Worm (Caenorhabditis elegans) whole organism, late embryonic: ENCODE data around the gene ZC13.10.

Source experiments
- C08G9.2 ChIP-seq: sonication (generic microtip); optimal IDR thresholded peaks from 2 replicates; lab custom pipeline; 2016; ENCODE audit warnings: mild to moderate bottlenecking, missing genetic modification characterization, moderate library complexity, missing compliant biosample characterization
- F13H6.1 ChIP-seq: sonication (generic microtip); optimal IDR thresholded peaks from 2 replicates; lab custom pipeline; 2016; ENCODE audit warnings: missing genetic modification characterization, missing compliant biosample characterization
- K09A11.1 ChIP-seq: sonication (generic microtip); optimal IDR thresholded peaks from 2 replicates; lab custom pipeline; 2017; ENCODE audit warnings: antibody characterized with exemption, mild to moderate bottlenecking, missing genetic modification characterization, missing compliant biosample characterization; ENCODE audit not compliant: insufficient read depth
- T23F11.4 ChIP-seq: fragments of 200-800 bp; sonication (Bioruptor generic); optimal IDR thresholded peaks from 2 replicates; lab custom pipeline; 2018; ENCODE audit warnings: mild to moderate bottlenecking, missing genetic modification characterization, missing compliant biosample characterization
- ceh-18 ChIP-seq: sonication (generic microtip); optimal IDR thresholded peaks from 2 replicates; lab custom pipeline; 2016; ENCODE audit warnings: missing genetic modification characterization, missing compliant biosample characterization
- ceh-2 ChIP-seq: sonication (generic microtip); optimal IDR thresholded peaks from 2 replicates; lab custom pipeline; 2016; ENCODE audit warnings: missing genotype, missing genetic modification characterization, missing compliant biosample characterization
- ceh-22 ChIP-seq: sonication (generic microtip); optimal IDR thresholded peaks from 2 replicates; lab custom pipeline; 2017; ENCODE audit warnings: missing biosample characterization, missing genetic modification characterization
- ceh-31 ChIP-seq: sonication (generic microtip); optimal IDR thresholded peaks from 2 replicates; lab custom pipeline; 2016; ENCODE audit warnings: missing genetic modification characterization, missing compliant biosample characterization
- ceh-34 ChIP-seq: sonication (generic microtip); optimal IDR thresholded peaks from 2 replicates; lab custom pipeline; 2016; ENCODE audit warnings: mild to moderate bottlenecking, missing genetic modification characterization, missing compliant biosample characterization
- ceh-48 ChIP-seq: sonication (generic microtip); optimal IDR thresholded peaks from 2 replicates; lab custom pipeline; 2016; ENCODE audit warnings: missing genetic modification characterization, inconsistent platforms, missing compliant biosample characterization
- dmd-4 ChIP-seq: sonication (generic microtip); optimal IDR thresholded peaks from 2 replicates; lab custom pipeline; 2016; ENCODE audit warnings: borderline replicate concordance, missing genetic modification characterization, missing compliant biosample characterization
- dve-1 ChIP-seq: sonication (generic microtip); optimal IDR thresholded peaks from 2 replicates; lab custom pipeline; 2017; ENCODE audit warnings: antibody characterized with exemption, mild to moderate bottlenecking, missing genetic modification characterization, missing compliant biosample characterization
- elt-2 ChIP-seq: sonication (generic microtip); optimal IDR thresholded peaks from 2 replicates; lab custom pipeline; 2016; ENCODE audit warnings: missing genetic modification reagents, missing genetic modification characterization, missing compliant biosample characterization
- elt-4 ChIP-seq: sonication (generic microtip); optimal IDR thresholded peaks from 2 replicates; lab custom pipeline; 2016; ENCODE audit warnings: missing genetic modification characterization, missing compliant biosample characterization
- eyg-1 ChIP-seq: sonication (generic microtip); optimal IDR thresholded peaks from 2 replicates; lab custom pipeline; 2016; ENCODE audit warnings: missing genotype, missing genetic modification characterization, missing compliant biosample characterization
- fax-1 ChIP-seq: sonication (generic microtip); optimal IDR thresholded peaks from 2 replicates; lab custom pipeline; 2016; ENCODE audit warnings: missing genotype, missing genetic modification characterization, missing compliant biosample characterization
- fkh-10 ChIP-seq: fragments of 150-350 bp; optimal IDR thresholded peaks from 2 replicates; lab custom pipeline; 2014; ENCODE audit warnings: missing biosample characterization, missing genetic modification reagents, missing genetic modification characterization
- fkh-6 ChIP-seq: sonication (generic microtip); optimal IDR thresholded peaks from 2 replicates; lab custom pipeline; 2016; ENCODE audit warnings: missing genetic modification characterization, missing compliant biosample characterization
- gmeb-2 ChIP-seq: sonication (generic microtip); optimal IDR thresholded peaks from 2 replicates; lab custom pipeline; 2016; ENCODE audit warnings: missing genetic modification characterization, inconsistent platforms, missing compliant biosample characterization
- hlh-30 ChIP-seq: sonication (generic microtip); optimal IDR thresholded peaks from 2 replicates; lab custom pipeline; 2017; ENCODE audit warnings: antibody characterized with exemption, missing genetic modification characterization, missing compliant biosample characterization; ENCODE audit not compliant: insufficient read depth
- hlh-6 ChIP-seq: sonication (generic microtip); optimal IDR thresholded peaks from 2 replicates; lab custom pipeline; 2016; ENCODE audit warnings: missing genotype, missing genetic modification characterization, missing compliant biosample characterization
- hlh-8 ChIP-seq: sonication (generic microtip); optimal IDR thresholded peaks from 2 replicates; lab custom pipeline; 2016; ENCODE audit warnings: missing genotype, missing genetic modification characterization, missing compliant biosample characterization
- nfya-1 ChIP-seq: sonication (generic microtip); optimal IDR thresholded peaks from 2 replicates; lab custom pipeline; 2017; ENCODE audit warnings: missing genetic modification characterization, mild to moderate bottlenecking, missing compliant biosample characterization, antibody characterized with exemption, moderate library complexity
- nhr-11 ChIP-seq: fragments of 150-350 bp; optimal IDR thresholded peaks from 2 replicates; lab custom pipeline; 2014; ENCODE audit warnings: missing biosample characterization, missing genetic modification characterization
- nhr-232 ChIP-seq: sonication (generic microtip); optimal IDR thresholded peaks from 2 replicates; lab custom pipeline; 2016; ENCODE audit warnings: missing genetic modification characterization, missing compliant biosample characterization
- npax-4 ChIP-seq: sonication (generic microtip); optimal IDR thresholded peaks from 2 replicates; lab custom pipeline; 2016; ENCODE audit warnings: missing genetic modification characterization, missing compliant biosample characterization
- odd-2 ChIP-seq: sonication (generic microtip); optimal IDR thresholded peaks from 2 replicates; lab custom pipeline; 2017; ENCODE audit warnings: antibody characterized with exemption, mild to moderate bottlenecking, missing genetic modification characterization, missing compliant biosample characterization
- pag-3 ChIP-seq: sonication (generic microtip); optimal IDR thresholded peaks from 2 replicates; lab custom pipeline; 2016; ENCODE audit warnings: missing compliant biosample characterization, missing genetic modification characterization, borderline replicate concordance
- pat-9 ChIP-seq: fragments of 200-800 bp; sonication (Bioruptor generic); optimal IDR thresholded peaks from 2 replicates; lab custom pipeline; 2018; ENCODE audit warnings: mild to moderate bottlenecking, missing genetic modification characterization, moderate library complexity, missing compliant biosample characterization
- pax-1 ChIP-seq: fragments of 150-350 bp; optimal IDR thresholded peaks from 2 replicates; lab custom pipeline; 2014; ENCODE audit warnings: missing biosample characterization, missing genetic modification characterization
- pha-2 ChIP-seq: sonication (generic microtip); optimal IDR thresholded peaks from 2 replicates; lab custom pipeline; 2017; ENCODE audit warnings: mild to moderate bottlenecking, missing genetic modification characterization, missing compliant biosample characterization
- pha-4 ChIP-seq: fragments of 150-350 bp; optimal IDR thresholded peaks from 2 replicates; lab custom pipeline; 2018; ENCODE audit warnings: missing biosample characterization, missing genetic modification reagents, missing genetic modification characterization
- ref-2 ChIP-seq: sonication (generic microtip); optimal IDR thresholded peaks from 2 replicates; lab custom pipeline; 2016; ENCODE audit warnings: missing genetic modification characterization, missing compliant biosample characterization
- sdc-2 ChIP-seq: sonication (generic microtip); optimal IDR thresholded peaks from 2 replicates; lab custom pipeline; 2016; ENCODE audit warnings: missing genotype, missing genetic modification characterization, missing compliant biosample characterization
- sox-2 ChIP-seq: fragments of 200-800 bp; sonication (Bioruptor generic); IDR thresholded peaks from 2 replicates; pipeline ENCODE4 v1.3.6; 2022; ENCODE audit warnings: missing genetic modification reagents, missing genetic modification characterization, missing compliant biosample characterization
- sox-4 ChIP-seq: sonication (generic microtip); optimal IDR thresholded peaks from 2 replicates; lab custom pipeline; 2017; ENCODE audit warnings: mild to moderate bottlenecking, missing genetic modification characterization, inconsistent platforms, missing compliant biosample characterization
- tbx-2 ChIP-seq: sonication (generic microtip); optimal IDR thresholded peaks from 2 replicates; lab custom pipeline; 2016; ENCODE audit warnings: missing genetic modification characterization, missing compliant biosample characterization
- tbx-7 ChIP-seq: sonication (generic microtip); optimal IDR thresholded peaks from 2 replicates; lab custom pipeline; 2016; ENCODE audit warnings: missing genotype, missing genetic modification characterization, missing compliant biosample characterization
- ttx-3 ChIP-seq: sonication (generic microtip); optimal IDR thresholded peaks from 2 replicates; lab custom pipeline; 2016; ENCODE audit warnings: missing genetic modification reagents, missing genetic modification characterization, missing compliant biosample characterization
- unc-42 ChIP-seq: sonication (generic microtip); optimal IDR thresholded peaks from 2 replicates; lab custom pipeline; 2016; ENCODE audit warnings: missing genotype, missing genetic modification characterization, missing compliant biosample characterization
- unc-55 ChIP-seq: sonication (generic microtip); optimal IDR thresholded peaks from 2 replicates; lab custom pipeline; 2017; ENCODE audit warnings: missing biosample characterization, missing genetic modification reagents, missing genetic modification characterization
- zip-5 ChIP-seq: sonication (generic microtip); optimal IDR thresholded peaks from 2 replicates; lab custom pipeline; 2016; ENCODE audit warnings: missing genetic modification characterization, missing compliant biosample characterization

The ZC13.10 gene

ce11 chrX:927632-928031, 25.2 kb upstream of the ZC13.10 start:
- TF ChIP-seq pha-2 (tag; lab: Kevin White, UChicago), result no peak
- no peak for TF ChIP-seq pha-4 (tag; lab: Kevin White, UChicago)
- no peak for TF ChIP-seq sox-4
- TF ChIP-seq elt-4 (tag; lab: Kevin White, UChicago), result no peak
- TF ChIP-seq T23F11.4, result no peak
- TF ChIP-seq ttx-3 (tag; lab: Kevin White, UChicago), result no peak
- no peak for TF ChIP-seq gmeb-2 (tag; lab: Kevin White, UChicago)
- no peak for TF ChIP-seq ceh-18 (tag; lab: Kevin White, UChicago)
- TF ChIP-seq sox-2 (GFP tag; lab: Robert Waterston, UW), result no peak
- TF ChIP-seq zip-5 (tag; lab: Kevin White, UChicago), result no peak
- TF ChIP-seq fkh-10, result no peak

- no peak for TF ChIP-seq ceh-22 (tag; lab: Kevin White, UChicago)
- TF ChIP-seq dmd-4 (tag; lab: Kevin White, UChicago), result no peak
- TF ChIP-seq nhr-232 (tag; lab: Kevin White, UChicago), result no peak
- TF ChIP-seq ceh-2 (tag; lab: Kevin White, UChicago), result no peak
- no peak for TF ChIP-seq dve-1 (tag; lab: Kevin White, UChicago)
- no peak for TF ChIP-seq hlh-30
- TF ChIP-seq nfya-1 (tag; lab: Kevin White, UChicago), result no peak
- no peak for TF ChIP-seq gmeb-2 (tag; lab: Kevin White, UChicago)
- TF ChIP-seq unc-55 (GFP tag; lab: Kevin White, UChicago), result no peak
- no peak for TF ChIP-seq pat-9 (tag; lab: Kevin White, UChicago)
- no peak for TF ChIP-seq K09A11.1 (tag; lab: Kevin White, UChicago)
- no peak for TF ChIP-seq F13H6.1
- TF ChIP-seq, all 69 proteins: peak for 0
Observed at ce11 chrX:926125-926524, 23.7 kb upstream of the ZC13.10 start.

- TF ChIP-seq sox-4 (no peak), hlh-30 (peak; percentile 47)
- TF ChIP-seq, all 69 proteins: peak for 1
Observed at ce11 chrX:924495-925008, 22.1 kb upstream of the ZC13.10 start, which contains the start of the genes pifk-1 and tbc-11. TSS of gene pifk-1 (minus strand) at chrX:924511. TSS of gene tbc-11 (plus strand) at chrX:924958.

DNA sequence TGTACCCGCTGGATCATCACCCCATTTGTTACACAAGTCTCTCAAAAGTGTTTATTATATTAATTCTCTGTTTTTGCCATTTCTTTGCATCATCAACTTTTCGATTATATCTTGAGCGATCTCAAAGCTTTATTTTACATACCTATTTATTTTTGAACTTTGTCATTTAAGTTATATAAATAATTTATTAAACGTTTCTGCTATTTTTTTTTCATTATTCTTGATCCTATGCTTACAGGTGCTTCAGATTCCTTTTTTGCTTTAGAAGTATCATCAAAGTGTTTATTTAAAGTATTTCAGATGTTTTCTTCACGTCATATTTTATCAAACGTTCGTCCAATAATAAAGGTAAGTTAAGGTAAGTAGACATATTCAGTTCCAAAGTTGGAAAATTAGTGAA, 15.7 kb upstream of the ZC13.10 start, which contains the start of gene F35H12.5:
F35H12.5 (plus strand) TSS at position 301 of the 400 bp plus-strand sequence.
- TF ChIP-seq dve-1 (tag; lab: Kevin White, UChicago) (no peak), K09A11.1 (tag; lab: Kevin White, UChicago) (no peak), eyg-1 (tag; lab: Kevin White, UChicago) (no peak), sdc-2 (tag; lab: Kevin White, UChicago) (no peak), ceh-48 (tag; lab: Kevin White, UChicago) (no peak), dmd-4 (tag; lab: Kevin White, UChicago) (no peak), ceh-31 (tag; lab: Kevin White, UChicago) (no peak), nhr-11 (tag; lab: Kevin White, UChicago) (no peak), odd-2 (no peak), pax-1 (tag; lab: Kevin White, UChicago) (no peak), tbx-7 (no peak)

ce11 chrX:915510-915909, 13.1 kb upstream of the ZC13.10 start, which contains the start of gene sel-12:
TSS of gene sel-12 (plus strand) at chrX:915867.
- TF ChIP-seq tbx-2 (tag; lab: Kevin White, UChicago), result peak; percentile 27
- peak; percentile 34 for TF ChIP-seq ceh-48 (tag; lab: Kevin White, UChicago)
- no peak for TF ChIP-seq fkh-6
- no peak for TF ChIP-seq fax-1
- peak; percentile 24 for TF ChIP-seq sdc-2 (tag; lab: Kevin White, UChicago)
- no peak for TF ChIP-seq fkh-10
- no peak for TF ChIP-seq eyg-1 (tag; lab: Kevin White, UChicago)
- no peak for TF ChIP-seq pag-3
- TF ChIP-seq ceh-2 (tag; lab: Kevin White, UChicago), result peak; percentile 63
- TF ChIP-seq unc-42 (tag; lab: Kevin White, UChicago), result peak; percentile 27
- no peak for TF ChIP-seq pat-9 (tag; lab: Kevin White, UChicago)
- TF ChIP-seq unc-55 (GFP tag; lab: Kevin White, UChicago), result no peak
- no peak for TF ChIP-seq nhr-232 (tag; lab: Kevin White, UChicago)
- peak; percentile 16 for TF ChIP-seq ref-2 (tag; lab: Kevin White, UChicago)
- TF ChIP-seq npax-4 (tag; lab: Kevin White, UChicago), result no peak
- TF ChIP-seq ceh-31 (tag; lab: Kevin White, UChicago), result peak; percentile 66
- TF ChIP-seq hlh-8 (tag; lab: Kevin White, UChicago), result peak; percentile 31
- no peak for TF ChIP-seq elt-2 (tag; lab: Kevin White, UChicago)
- TF ChIP-seq ceh-34, result peak; percentile 64
- TF ChIP-seq C08G9.2, result peak; percentile 38
- peak; percentile 13 for TF ChIP-seq hlh-6 (tag; lab: Kevin White, UChicago)
